Fruit fly (Drosophila melanogaster): Measurements from ENCODE around the gene CG34279.

dm6 chr3R:17359370-17359769, 43.7 kb downstream of the CG34279 start:
- no peak for TF ChIP-seq CG6272 (GFP tag; IDR thresholded peaks at IDR 0.05)
- no peak for TF ChIP-seq chm (GFP tag; IDR thresholded peaks at IDR 0.05)
- no peak for TF ChIP-seq Kr (GFP tag; optimal IDR thresholded peaks at IDR 0.05)
- no peak for TF ChIP-seq Six4 (GFP tag; optimal IDR thresholded peaks at IDR 0.05)

Measured in whole organism, embryonic.